Fruit fly (Drosophila melanogaster) whole organism, embryonic: Measurements from ENCODE around the gene CG17270.
A peak's percentile ranks its signal among the peaks of the same experiment; 100 is the strongest.

ENCODE experiments used
- Abd-B ChIP-seq: fragments of 200-800 bp; sonication (Bioruptor generic); optimal IDR thresholded peaks from 2 replicates; lab custom pipeline; 2018; ENCODE audit warnings: missing biosample characterization, mild to moderate bottlenecking, missing genetic modification characterization, moderate library complexity
- BEAF-32 ChIP-seq: fragments of 200-800 bp; sonication (Bioruptor generic); optimal IDR thresholded peaks from 3 replicates; lab custom pipeline; 2017; ENCODE audit warnings: missing biosample characterization, missing genetic modification characterization, mild to moderate bottlenecking, moderate library complexity, missing genetic modification reagents
- CG11560 ChIP-seq: fragments of 200-800 bp; sonication (Bioruptor generic); IDR thresholded peaks from 3 replicates; pipeline ENCODE4 v1.3.6; 2022; ENCODE audit warnings: missing biosample characterization, missing genetic modification characterization
- CG12104 ChIP-seq: fragments of 200-800 bp; sonication (Bioruptor generic); optimal IDR thresholded peaks from 3 replicates; lab custom pipeline; 2016; ENCODE audit warnings: missing biosample characterization, missing genetic modification characterization
- CG12299 ChIP-seq: fragments of 200-800 bp; sonication (Bioruptor generic); optimal IDR thresholded peaks from 2 replicates; lab custom pipeline; 2018; ENCODE audit warnings: missing biosample characterization, mild to moderate bottlenecking, missing genetic modification characterization
- CG14860 ChIP-seq: fragments of 200-800 bp; sonication (Bioruptor generic); IDR thresholded peaks from 3 replicates; pipeline ENCODE4 v1.3.6; 2022; ENCODE audit warnings: missing biosample characterization, missing genetic modification characterization; ENCODE audit not compliant: partially characterized antibody
- CG15479 ChIP-seq: fragments of 200-800 bp; sonication (Bioruptor generic); optimal IDR thresholded peaks from 3 replicates; lab custom pipeline; 2019; ENCODE audit warnings: missing biosample characterization, mild to moderate bottlenecking, missing genetic modification characterization, moderate library complexity
- CG15601 ChIP-seq: fragments of 200-800 bp; sonication (Bioruptor generic); optimal IDR thresholded peaks from 3 replicates; lab custom pipeline; 2019; ENCODE audit warnings: missing biosample characterization, mild to moderate bottlenecking, missing genetic modification characterization, moderate library complexity
- CG17361 ChIP-seq: fragments of 200-800 bp; sonication (Bioruptor generic); IDR thresholded peaks from 3 replicates; pipeline ENCODE4 v1.3.6; 2022; ENCODE audit warnings: missing biosample characterization, missing genetic modification characterization
- CG18011 ChIP-seq: fragments of 200-800 bp; sonication (Bioruptor generic); optimal IDR thresholded peaks from 2 replicates; lab custom pipeline; 2017; ENCODE audit warnings: missing biosample characterization, missing genetic modification characterization, mild to moderate bottlenecking, moderate library complexity, missing genotype
- CG18262 ChIP-seq: fragments of 200-800 bp; optimal IDR thresholded peaks from 3 replicates; lab custom pipeline; 2019; ENCODE audit warnings: missing biosample characterization, mild to moderate bottlenecking, missing genetic modification characterization, moderate library complexity
- CG2875 ChIP-seq: fragments of 200-800 bp; sonication (Bioruptor generic); optimal IDR thresholded peaks from 2 replicates; lab custom pipeline; 2017; ENCODE audit warnings: missing biosample characterization, mild to moderate bottlenecking, missing genetic modification characterization, missing genetic modification reagents
- CG3163 ChIP-seq: fragments of 200-800 bp; sonication (Bioruptor generic); optimal IDR thresholded peaks from 3 replicates; lab custom pipeline; 2016; ENCODE audit warnings: missing biosample characterization, missing genetic modification characterization
- CG34224 ChIP-seq: fragments of 200-800 bp; sonication (Bioruptor generic); IDR thresholded peaks from 3 replicates; pipeline ENCODE4 v1.3.6; 2022; ENCODE audit warnings: missing biosample characterization, missing genetic modification characterization; ENCODE audit not compliant: partially characterized antibody
- CG3847 ChIP-seq: fragments of 200-800 bp; sonication (Bioruptor generic); IDR thresholded peaks from 2 replicates; pipeline ENCODE4 v1.3.6; 2022; ENCODE audit warnings: missing biosample characterization, missing genetic modification characterization
- CG6765 ChIP-seq: fragments of 200-800 bp; sonication (Bioruptor generic); optimal IDR thresholded peaks from 3 replicates; lab custom pipeline; 2017; ENCODE audit warnings: missing biosample characterization, mild to moderate bottlenecking, missing genetic modification characterization
- CG6791 ChIP-seq: fragments of 200-800 bp; sonication (Bioruptor generic); IDR thresholded peaks from 3 replicates; pipeline ENCODE4 v1.3.6; 2022; ENCODE audit warnings: missing biosample characterization, missing genetic modification characterization; ENCODE audit not compliant: partially characterized antibody
- CG7271 ChIP-seq: fragments of 200-800 bp; sonication (Bioruptor generic); optimal IDR thresholded peaks from 2 replicates; lab custom pipeline; 2018; ENCODE audit warnings: missing biosample characterization, mild to moderate bottlenecking, missing genetic modification characterization, moderate library complexity
- CG7987 ChIP-seq: fragments of 200-800 bp; sonication (Bioruptor generic); optimal IDR thresholded peaks from 2 replicates; lab custom pipeline; 2018; ENCODE audit warnings: missing biosample characterization, mild to moderate bottlenecking, missing genetic modification characterization, moderate library complexity
- CG8290 ChIP-seq, 3 experiments: fragments of 200-800 bp; sonication (Bioruptor generic); optimal IDR thresholded peaks; 2 replicates each; lab custom pipeline; 2016 to 2019; ENCODE audit warnings: missing biosample characterization in 3 of 3, missing genetic modification characterization in 3 of 3, mild to moderate bottlenecking in 2 of 3, moderate library complexity in 1 of 3
- CG9609 ChIP-seq: fragments of 200-800 bp; sonication (Bioruptor generic); optimal IDR thresholded peaks from 3 replicates; lab custom pipeline; 2016; ENCODE audit warnings: missing biosample characterization, missing genetic modification characterization
- CHES-1-like ChIP-seq: fragments of 200-800 bp; sonication (Bioruptor generic); optimal IDR thresholded peaks from 2 replicates; lab custom pipeline; 2016; ENCODE audit warnings: missing biosample characterization, missing genetic modification characterization
- Fer1 ChIP-seq: fragments of 200-800 bp; sonication (Bioruptor generic); optimal IDR thresholded peaks from 2 replicates; lab custom pipeline; 2017; ENCODE audit warnings: missing biosample characterization, mild to moderate bottlenecking, missing genetic modification characterization
- Gsc ChIP-seq: fragments of 200-800 bp; sonication (Bioruptor generic); IDR thresholded peaks from 2 replicates; pipeline ENCODE4 v1.3.6; 2022; ENCODE audit warnings: missing biosample characterization, missing genetic modification characterization
- HLH4C ChIP-seq: fragments of 200-800 bp; sonication (Bioruptor generic); IDR thresholded peaks from 3 replicates; pipeline ENCODE4 v1.3.6; 2022; ENCODE audit warnings: missing biosample characterization, missing genetic modification characterization; ENCODE audit not compliant: partially characterized antibody
- Hr3 ChIP-seq: fragments of 200-800 bp; sonication (Bioruptor generic); optimal IDR thresholded peaks from 3 replicates; lab custom pipeline; 2016; ENCODE audit warnings: missing biosample characterization, missing genetic modification characterization
- Lhr ChIP-seq: fragments of 200-800 bp; sonication (Bioruptor generic); optimal IDR thresholded peaks from 3 replicates; lab custom pipeline; 2017; ENCODE audit warnings: mild to moderate bottlenecking, missing biosample characterization, missing genetic modification reagents, missing genetic modification characterization
- Meics ChIP-seq: fragments of 200-800 bp; sonication (Bioruptor generic); optimal IDR thresholded peaks from 2 replicates; lab custom pipeline; 2017; ENCODE audit warnings: missing biosample characterization, mild to moderate bottlenecking, missing genetic modification characterization
- Nf-YC ChIP-seq: fragments of 200-800 bp; optimal IDR thresholded peaks from 3 replicates; lab custom pipeline; 2019; ENCODE audit warnings: missing biosample characterization, mild to moderate bottlenecking, missing genetic modification characterization, moderate library complexity
- NfI ChIP-seq: fragments of 200-800 bp; sonication (Bioruptor generic); optimal IDR thresholded peaks from 3 replicates; lab custom pipeline; 2018; ENCODE audit warnings: missing biosample characterization, mild to moderate bottlenecking, missing genetic modification characterization, moderate library complexity
- Rfx ChIP-seq: fragments of 200-800 bp; sonication (Bioruptor generic); IDR thresholded peaks from 2 replicates; pipeline ENCODE4 v1.3.6; 2022; ENCODE audit warnings: missing biosample characterization, missing genetic modification characterization
- Six4 ChIP-seq: fragments of 200-800 bp; sonication (Bioruptor generic); optimal IDR thresholded peaks from 2 replicates; lab custom pipeline; 2016; ENCODE audit warnings: missing biosample characterization, missing genetic modification characterization
- bcd ChIP-seq: fragments of 200-800 bp; sonication (Bioruptor generic); optimal IDR thresholded peaks from 2 replicates; lab custom pipeline; 2017; ENCODE audit warnings: missing biosample characterization, mild to moderate bottlenecking, missing genetic modification characterization
- chif ChIP-seq, 2 experiments: fragments of 200-800 bp; sonication (Bioruptor generic); optimal IDR thresholded peaks; 3 replicates each; lab custom pipeline; 2016; ENCODE audit warnings: missing biosample characterization in 2 of 2, missing genetic modification characterization in 2 of 2
- chinmo ChIP-seq: fragments of 200-800 bp; sonication (Bioruptor generic); IDR thresholded peaks from 4 replicates; pipeline ENCODE4 v1.3.6; 2022; ENCODE audit warnings: missing biosample characterization, missing genetic modification characterization; ENCODE audit not compliant: partially characterized antibody
- fd102C ChIP-seq: fragments of 200-800 bp; sonication (Bioruptor generic); optimal IDR thresholded peaks from 2 replicates; lab custom pipeline; 2018; ENCODE audit warnings: missing biosample characterization, mild to moderate bottlenecking, missing genetic modification characterization, moderate library complexity
- hbn ChIP-seq: fragments of 200-800 bp; sonication (Bioruptor generic); IDR thresholded peaks from 2 replicates; pipeline ENCODE4 v1.3.6; 2022; ENCODE audit warnings: missing biosample characterization, missing genetic modification characterization; ENCODE audit not compliant: partially characterized antibody
- hth ChIP-seq: fragments of >200 bp; optimal IDR thresholded peaks from 2 replicates; lab custom pipeline; 2017; ENCODE audit warnings: inconsistent platforms
- knrl ChIP-seq: fragments of 200-800 bp; sonication (Bioruptor generic); IDR thresholded peaks from 3 replicates; pipeline ENCODE4 v1.3.6; 2022; ENCODE audit warnings: missing biosample characterization, missing genetic modification characterization; ENCODE audit not compliant: partially characterized antibody
- nerfin-1 ChIP-seq: fragments of 200-800 bp; sonication (Bioruptor generic); optimal IDR thresholded peaks from 3 replicates; lab custom pipeline; 2019; ENCODE audit warnings: missing biosample characterization, mild to moderate bottlenecking, missing genetic modification characterization, moderate library complexity
- repo ChIP-seq: fragments of 200-800 bp; sonication (Bioruptor generic); optimal IDR thresholded peaks from 2 replicates; lab custom pipeline; 2016; ENCODE audit warnings: missing biosample characterization, missing genetic modification characterization
- sim ChIP-seq: fragments of 200-800 bp; sonication (Bioruptor generic); IDR thresholded peaks from 2 replicates; pipeline ENCODE4 v1.3.6; 2022; ENCODE audit warnings: missing biosample characterization, missing genetic modification characterization
- sisA ChIP-seq: fragments of 200-800 bp; sonication (Bioruptor generic); IDR thresholded peaks from 2 replicates; pipeline ENCODE4 v1.3.6; 2022; ENCODE audit warnings: missing biosample characterization, missing genetic modification characterization
- slp2 ChIP-seq: fragments of 200-800 bp; sonication (Bioruptor generic); optimal IDR thresholded peaks from 2 replicates; lab custom pipeline; 2016; ENCODE audit warnings: missing biosample characterization, missing genetic modification characterization
- toy ChIP-seq: fragments of 200-800 bp; sonication (Bioruptor generic); IDR thresholded peaks from 2 replicates; pipeline ENCODE4 v1.3.6; 2022; ENCODE audit warnings: missing biosample characterization, missing genetic modification characterization
- unc-4 ChIP-seq: fragments of 200-800 bp; sonication (Bioruptor generic); IDR thresholded peaks from 2 replicates; pipeline ENCODE4 v1.3.6; 2022; ENCODE audit warnings: missing biosample characterization, missing genetic modification characterization; ENCODE audit not compliant: partially characterized antibody
- vnd ChIP-seq: fragments of 200-800 bp; sonication (Bioruptor generic); IDR thresholded peaks from 3 replicates; pipeline ENCODE4 v1.3.6; 2022; ENCODE audit warnings: missing biosample characterization, missing genetic modification characterization; ENCODE audit not compliant: partially characterized antibody
- vvl ChIP-seq: fragments of 200-800 bp; sonication (Bioruptor generic); IDR thresholded peaks from 2 replicates; pipeline ENCODE4 v1.3.6; 2022; ENCODE audit warnings: missing biosample characterization, missing genetic modification characterization

CG17270 gene

dm6 chr3R:20850395-20851039 is 31.8 kb upstream of the CG17270 start, which contains the start of gene RpS30 (continued):
- TF ChIP-seq fd102C = no peak
- no peak for TF ChIP-seq Gsc (GFP tag; lab: Robert Waterston, UW)
- peak; percentile 20 for TF ChIP-seq CG18011
- peak in 1 of 2 experiments; percentile 20 for TF ChIP-seq chif (GFP tag; optimal IDR thresholded peaks at IDR 0.05; lab: Kevin White, UChicago)
- TF ChIP-seq Nf-YC (tag; lab: Kevin White, UChicago) = peak; percentile 69
- TF ChIP-seq CG6791 (GFP tag; lab: Robert Waterston, UW) = peak; percentile 97
- TF ChIP-seq CG34224 = peak; percentile 94
- peak; percentile 71 for TF ChIP-seq CG3847 (GFP tag; lab: Robert Waterston, UW)
- TF ChIP-seq CG9609 (GFP tag; lab: Kevin White, UChicago) = peak; percentile 26
- TF ChIP-seq hth (lab: Kevin White, UChicago) = no peak
- peak; percentile 77 for TF ChIP-seq vvl (GFP tag; lab: Robert Waterston, UW)
- TF ChIP-seq Abd-B = peak; percentile 6
- TF ChIP-seq vnd (GFP tag; lab: Robert Waterston, UW) = peak; percentile 94
- peak; percentile 19 for TF ChIP-seq CG2875 (GFP tag; lab: Kevin White, UChicago)
- peak; percentile 34 for TF ChIP-seq nerfin-1 (tag; lab: Kevin White, UChicago)
- TF ChIP-seq CG6765 (GFP tag; lab: Kevin White, UChicago) = peak; percentile 8
- peak; percentile 40 for TF ChIP-seq CG18262
- TF ChIP-seq chinmo = peak; percentile 94
- peak; percentile 15 for TF ChIP-seq CG12104 (GFP tag; lab: Kevin White, UChicago)
- TF ChIP-seq hbn = peak; percentile 96
- TF ChIP-seq Lhr (GFP tag; lab: Kevin White, UChicago) = peak; percentile 66
- peak; percentile 47 for TF ChIP-seq CG8290 (GFP tag; optimal IDR thresholded peaks at IDR 0.05; lab: Kevin White, UChicago)
- peak in 1 of 2 experiments; percentile 87 for TF ChIP-seq CG8290 (tag; optimal IDR thresholded peaks at IDR 0.05; lab: Kevin White, UChicago)
- TF ChIP-seq HLH4C = peak; percentile 96
- peak; percentile 4 for TF ChIP-seq repo (GFP tag; lab: Kevin White, UChicago)
- peak; percentile 38 for TF ChIP-seq Meics (GFP tag; lab: Kevin White, UChicago)
- TF ChIP-seq Fer1 (GFP tag; lab: Kevin White, UChicago) = peak; percentile 59
- peak; percentile 55 for TF ChIP-seq CG15601 (tag; lab: Kevin White, UChicago)
- peak; percentile 5 for TF ChIP-seq CG7271 (tag; lab: Kevin White, UChicago)
- peak; percentile 57 for TF ChIP-seq CHES-1-like
- TF ChIP-seq CG14860 (GFP tag; lab: Robert Waterston, UW) = peak; percentile 95
- peak; percentile 98 for TF ChIP-seq unc-4 (GFP tag; lab: Robert Waterston, UW)
- TF ChIP-seq BEAF-32 (GFP tag; lab: Kevin White, UChicago) = peak; percentile 98
- no peak for TF ChIP-seq toy
- no peak for TF ChIP-seq sisA (GFP tag; lab: Robert Waterston, UW)
- peak; percentile 64 for TF ChIP-seq CG7987 (GFP tag; lab: Kevin White, UChicago)
- TF ChIP-seq slp2 (GFP tag; lab: Kevin White, UChicago) = peak; percentile 15
- peak; percentile 89 for TF ChIP-seq CG15479 (GFP tag; lab: Kevin White, UChicago)
- no peak for TF ChIP-seq sim (GFP tag; lab: Robert Waterston, UW)
- TF ChIP-seq bcd (GFP tag; lab: Kevin White, UChicago) = peak; percentile 42
- TF ChIP-seq CG17361 = 0 out of 3 replicates have a peak, but pooled peaks have one; percentile 25
- peak; percentile 10 for TF ChIP-seq CG3163 (GFP tag; lab: Kevin White, UChicago)
- TF ChIP-seq CG12299 (tag; lab: Kevin White, UChicago) = no peak
- TF ChIP-seq NfI (GFP tag; lab: Kevin White, UChicago) = peak; percentile 52
- TF ChIP-seq Hr3 (GFP tag; lab: Kevin White, UChicago) = no peak
- peak; percentile 3 for TF ChIP-seq Six4
- peak; percentile 71 for TF ChIP-seq Rfx (GFP tag; lab: Robert Waterston, UW)
- TF ChIP-seq CG11560 = peak; percentile 80; the same call in 2 of the 3 replicates
- TF ChIP-seq knrl (GFP tag; lab: Robert Waterston, UW) = peak; percentile 96
